Fruit fly (Drosophila melanogaster) whole organism, embryonic: ENCODE results near the gene mahe.

ENCODE experiments used
- Atf6 ChIP-seq: fragments of 200-800 bp; sonication (Bioruptor generic); IDR thresholded peaks from 2 replicates; pipeline ENCODE4 v1.3.6; 2022; ENCODE audit warnings: missing biosample characterization, missing genetic modification characterization
- CG10462 ChIP-seq: fragments of 200-800 bp; sonication (Bioruptor generic); optimal IDR thresholded peaks from 2 replicates; lab custom pipeline; 2016; ENCODE audit warnings: missing biosample characterization, missing genetic modification characterization
- CG13123 ChIP-seq: fragments of 200-800 bp; sonication (Bioruptor generic); optimal IDR thresholded peaks from 2 replicates; lab custom pipeline; 2016; ENCODE audit warnings: missing biosample characterization, missing genetic modification characterization
- CG15011 ChIP-seq: fragments of 200-800 bp; sonication (Bioruptor generic); optimal IDR thresholded peaks from 3 replicates; lab custom pipeline; 2018; ENCODE audit warnings: missing biosample characterization, mild to moderate bottlenecking, missing genetic modification characterization
- CG15269 ChIP-seq: fragments of 200-800 bp; sonication (Bioruptor generic); optimal IDR thresholded peaks from 2 replicates; lab custom pipeline; 2018; ENCODE audit warnings: missing biosample characterization, mild to moderate bottlenecking, missing genetic modification characterization, moderate library complexity
- CG15479 ChIP-seq: fragments of 200-800 bp; sonication (Bioruptor generic); optimal IDR thresholded peaks from 3 replicates; lab custom pipeline; 2019; ENCODE audit warnings: missing biosample characterization, mild to moderate bottlenecking, missing genetic modification characterization, moderate library complexity
- CG17802 ChIP-seq: fragments of 200-800 bp; sonication (Bioruptor generic); optimal IDR thresholded peaks from 2 replicates; lab custom pipeline; 2018; ENCODE audit warnings: missing biosample characterization, mild to moderate bottlenecking, missing genetic modification characterization, moderate library complexity
- CG3281 ChIP-seq: fragments of 200-800 bp; sonication (Bioruptor generic); optimal IDR thresholded peaks from 3 replicates; lab custom pipeline; 2017; ENCODE audit warnings: missing biosample characterization, mild to moderate bottlenecking, missing genetic modification characterization
- CG34376 ChIP-seq: fragments of 200-800 bp; sonication (Bioruptor generic); optimal IDR thresholded peaks from 2 replicates; lab custom pipeline; 2018; ENCODE audit warnings: missing biosample characterization, mild to moderate bottlenecking, missing genetic modification characterization
- CG4360 ChIP-seq: fragments of 200-800 bp; sonication (Bioruptor generic); IDR thresholded peaks from 2 replicates; pipeline ENCODE4 v1.3.6; 2022; ENCODE audit warnings: missing biosample characterization, missing genetic modification characterization
- CG43689 ChIP-seq: fragments of 200-800 bp; sonication (Bioruptor generic); IDR thresholded peaks from 2 replicates; pipeline ENCODE4 v1.3.6; 2022; ENCODE audit warnings: missing biosample characterization, missing genetic modification characterization
- CG8281 ChIP-seq: fragments of 200-800 bp; sonication (Bioruptor generic); optimal IDR thresholded peaks from 2 replicates; lab custom pipeline; 2018; ENCODE audit warnings: missing biosample characterization, mild to moderate bottlenecking, missing genetic modification characterization, moderate library complexity
- CG8765 ChIP-seq: fragments of 200-800 bp; sonication (Bioruptor generic); IDR thresholded peaks from 2 replicates; pipeline ENCODE4 v1.3.6; 2022; ENCODE audit warnings: missing biosample characterization, missing genetic modification characterization
- Chrac-16 ChIP-seq: fragments of 200-800 bp; sonication (Bioruptor generic); optimal IDR thresholded peaks from 3 replicates; lab custom pipeline; 2016; ENCODE audit warnings: missing biosample characterization, missing genetic modification characterization
- Drgx ChIP-seq: fragments of 200-800 bp; sonication (Bioruptor generic); IDR thresholded peaks from 2 replicates; pipeline ENCODE4 v1.3.6; 2022; ENCODE audit warnings: missing biosample characterization, missing genetic modification characterization
- Ets65A ChIP-seq: fragments of 200-800 bp; sonication (Bioruptor generic); peaks from one replicate; lab custom pipeline; 2016; ENCODE audit warnings: missing biosample characterization, missing genetic modification characterization
- GATAe ChIP-seq: fragments of 200-800 bp; sonication (Bioruptor generic); conservative IDR thresholded peaks from 2 replicates; pipeline ENCODE4 v1.3.6; 2022; ENCODE audit warnings: missing biosample characterization, missing genetic modification characterization
- Hr78 ChIP-seq, 2 experiments: fragments of 200-800 bp in 1 of 2; fragments of >200 bp in 1 of 2; sonication (Bioruptor generic) in 1 of 2; optimal IDR thresholded peaks; 2 replicates each; lab custom pipeline; 2017 to 2019; ENCODE audit warnings: missing biosample characterization in 2 of 2, missing genetic modification characterization in 2 of 2, mild to moderate bottlenecking in 1 of 2, moderate library complexity in 1 of 2
- NFAT ChIP-seq: fragments of 200-800 bp; sonication (Bioruptor generic); IDR thresholded peaks from 2 replicates; pipeline ENCODE4 v1.3.6; 2022; ENCODE audit warnings: missing biosample characterization, missing genetic modification characterization
- Oli ChIP-seq: fragments of 200-800 bp; sonication (Bioruptor generic); optimal IDR thresholded peaks from 2 replicates; lab custom pipeline; 2018; ENCODE audit warnings: missing biosample characterization, mild to moderate bottlenecking, missing genetic modification characterization, moderate library complexity
- Pdp1 ChIP-seq, 2 experiments: fragments of 200-800 bp; sonication (Bioruptor generic); optimal IDR thresholded peaks; 3 replicates each; lab custom pipeline; 2016; ENCODE audit warnings: missing biosample characterization in 2 of 2, missing genetic modification characterization in 2 of 2, mild to moderate bottlenecking in 1 of 2, moderate library complexity in 1 of 2
- Ptx1 ChIP-seq: fragments of 200-800 bp; sonication (Bioruptor generic); IDR thresholded peaks from 2 replicates; pipeline ENCODE4 v1.3.6; 2022; ENCODE audit warnings: missing biosample characterization, missing genetic modification characterization
- Rfx ChIP-seq: fragments of 200-800 bp; sonication (Bioruptor generic); IDR thresholded peaks from 2 replicates; pipeline ENCODE4 v1.3.6; 2022; ENCODE audit warnings: missing biosample characterization, missing genetic modification characterization
- aop ChIP-seq: fragments of 200-800 bp; sonication (Bioruptor generic); IDR thresholded peaks from 2 replicates; pipeline ENCODE4 v1.3.6; 2022; ENCODE audit warnings: missing biosample characterization, missing genetic modification characterization
- ash1 ChIP-seq: fragments of 200-800 bp; sonication (Bioruptor generic); optimal IDR thresholded peaks from 2 replicates; lab custom pipeline; 2018; ENCODE audit warnings: missing biosample characterization, mild to moderate bottlenecking, missing genetic modification characterization
- cg ChIP-seq: fragments of 200-800 bp; sonication (Bioruptor generic); optimal IDR thresholded peaks from 3 replicates; lab custom pipeline; 2019; ENCODE audit warnings: missing biosample characterization, mild to moderate bottlenecking, missing genetic modification characterization, moderate library complexity
- corto ChIP-seq: fragments of 200-800 bp; sonication (Bioruptor generic); optimal IDR thresholded peaks from 2 replicates; lab custom pipeline; 2016; ENCODE audit warnings: missing biosample characterization, mild to moderate bottlenecking, missing genetic modification characterization, moderate library complexity
- crp ChIP-seq, 2 experiments: fragments of 200-800 bp; sonication (Bioruptor generic); optimal IDR thresholded peaks; 2 replicates in 1 of 2; 3 replicates in 1 of 2; lab custom pipeline; 2017; ENCODE audit warnings: missing biosample characterization in 2 of 2, missing genetic modification characterization in 2 of 2, mild to moderate bottlenecking in 1 of 2, moderate library complexity in 1 of 2
- cwo ChIP-seq: fragments of 200-800 bp; sonication (Bioruptor generic); optimal IDR thresholded peaks from 3 replicates; lab custom pipeline; 2017; ENCODE audit warnings: missing biosample characterization, missing genetic modification characterization, mild to moderate bottlenecking, moderate library complexity, missing genetic modification reagents
- exex ChIP-seq: fragments of 200-800 bp; sonication (Bioruptor generic); optimal IDR thresholded peaks from 4 replicates; lab custom pipeline; 2018; ENCODE audit warnings: missing biosample characterization, mild to moderate bottlenecking, missing genetic modification characterization, moderate library complexity
- ftz-f1 ChIP-seq: fragments of 200-800 bp; sonication (Bioruptor generic); optimal IDR thresholded peaks from 2 replicates; lab custom pipeline; 2016; ENCODE audit warnings: missing biosample characterization, missing genetic modification characterization
- grn ChIP-seq: fragments of 200-800 bp; sonication (Bioruptor generic); optimal IDR thresholded peaks from 3 replicates; lab custom pipeline; 2017; ENCODE audit warnings: missing biosample characterization, missing genetic modification characterization
- hb ChIP-seq: fragments of 200-800 bp; sonication (Bioruptor generic); IDR thresholded peaks from 3 replicates; pipeline ENCODE4 v1.3.6; 2022; ENCODE audit warnings: missing biosample characterization, missing genetic modification characterization; ENCODE audit not compliant: partially characterized antibody
- insv ChIP-seq, 2 experiments: fragments of 200-800 bp; sonication (Bioruptor generic); optimal IDR thresholded peaks; 3 replicates each; lab custom pipeline; 2016 to 2018; ENCODE audit warnings: missing biosample characterization in 2 of 2, missing genetic modification characterization in 2 of 2
- lab ChIP-seq: fragments of 200-800 bp; sonication (Bioruptor generic); optimal IDR thresholded peaks from 3 replicates; lab custom pipeline; 2017; ENCODE audit warnings: missing biosample characterization, missing genetic modification characterization, mild to moderate bottlenecking, moderate library complexity, missing genetic modification reagents
- mirr ChIP-seq: fragments of 200-800 bp; sonication (Bioruptor generic); optimal IDR thresholded peaks from 3 replicates; lab custom pipeline; 2018; ENCODE audit warnings: missing biosample characterization, mild to moderate bottlenecking, missing genetic modification characterization
- oc ChIP-seq: fragments of 200-800 bp; sonication (Bioruptor generic); optimal IDR thresholded peaks from 2 replicates; lab custom pipeline; 2018; ENCODE audit warnings: missing biosample characterization, mild to moderate bottlenecking, missing genetic modification characterization, moderate library complexity
- pfk ChIP-seq: fragments of 200-800 bp; sonication (Bioruptor generic); optimal IDR thresholded peaks from 2 replicates; lab custom pipeline; 2018; ENCODE audit warnings: missing biosample characterization, mild to moderate bottlenecking, missing genetic modification characterization, moderate library complexity
- rib ChIP-seq: fragments of 200-800 bp; sonication (Bioruptor generic); IDR thresholded peaks from 2 replicates; pipeline ENCODE4 v1.3.6; 2022; ENCODE audit warnings: missing biosample characterization, missing genetic modification characterization
- sens ChIP-seq: fragments of 200-800 bp; sonication (Bioruptor generic); peaks from one replicate; lab custom pipeline; 2016; ENCODE audit warnings: missing biosample characterization, missing genetic modification characterization
- seq ChIP-seq: fragments of 200-800 bp; sonication (Bioruptor generic); IDR thresholded peaks from 2 replicates; pipeline ENCODE4 v1.3.6; 2022; ENCODE audit warnings: missing biosample characterization, missing genetic modification characterization
- slbo ChIP-seq: fragments of 200-800 bp; sonication (Bioruptor generic); IDR thresholded peaks from 2 replicates; pipeline ENCODE4 v1.3.6; 2022; ENCODE audit warnings: missing biosample characterization, missing genetic modification characterization
- sug ChIP-seq: fragments of 200-800 bp; optimal IDR thresholded peaks from 2 replicates; lab custom pipeline; 2019; ENCODE audit warnings: missing biosample characterization, mild to moderate bottlenecking, missing genetic modification characterization, moderate library complexity
- unc-4 ChIP-seq: fragments of 200-800 bp; sonication (Bioruptor generic); IDR thresholded peaks from 2 replicates; pipeline ENCODE4 v1.3.6; 2022; ENCODE audit warnings: missing biosample characterization, missing genetic modification characterization; ENCODE audit not compliant: partially characterized antibody
- vvl ChIP-seq: fragments of 200-800 bp; sonication (Bioruptor generic); IDR thresholded peaks from 2 replicates; pipeline ENCODE4 v1.3.6; 2022; ENCODE audit warnings: missing biosample characterization, missing genetic modification characterization

mahe gene

DNA sequence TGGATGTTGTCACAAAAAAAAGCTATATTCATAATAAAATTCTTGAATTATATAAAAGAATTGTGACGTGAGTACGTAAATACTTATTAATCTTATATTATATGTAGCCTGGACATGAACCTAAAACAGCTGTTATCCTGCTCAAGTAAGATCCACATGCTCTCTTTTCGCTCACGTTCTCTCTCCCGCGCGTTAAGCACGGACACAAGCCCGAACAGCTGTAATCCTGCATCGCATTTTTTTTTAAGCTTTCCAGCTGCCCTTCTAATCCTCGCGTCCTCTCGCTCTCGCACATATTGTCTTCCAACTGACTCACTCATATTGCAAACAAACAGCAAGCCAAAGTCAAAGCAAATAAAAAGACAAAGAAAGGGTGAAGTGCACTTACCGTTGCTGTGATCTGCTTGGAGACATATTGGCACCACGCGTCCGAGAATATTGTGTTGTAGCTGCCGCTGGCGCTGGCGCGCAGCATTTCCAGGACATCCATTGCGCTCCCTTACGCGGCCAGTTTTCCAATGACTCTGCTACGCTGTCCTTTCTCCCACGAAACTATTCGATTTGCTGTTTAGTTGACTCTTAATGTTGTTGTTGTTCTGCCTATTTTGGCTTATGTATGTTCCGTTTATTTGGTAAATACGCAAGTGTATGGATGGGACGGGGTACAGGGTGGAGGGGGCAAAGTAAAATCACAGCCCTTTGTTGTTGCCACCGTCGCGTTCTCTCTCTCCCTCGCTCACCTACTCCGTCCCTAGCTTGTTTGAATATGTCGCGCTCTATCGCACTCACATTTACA lies 36.1 kb upstream of the mahe start (continued):
- TF ChIP-seq CG15011 (GFP tag; lab: Kevin White, UChicago) (no peak), Chrac-16 (GFP tag; lab: Kevin White, UChicago) (no peak), NFAT (peak; percentile 52), Oli (tag; lab: Kevin White, UChicago) (no peak), hb (no peak), seq (GFP tag; lab: Robert Waterston, UW) (peak; percentile 31; the same call in 1 of the 2 replicates), unc-4 (GFP tag; lab: Robert Waterston, UW) (no peak), crp (GFP tag; optimal IDR thresholded peaks at IDR 0.05; lab: Kevin White, UChicago) (peak; percentile 36 to 82), Rfx (GFP tag; lab: Robert Waterston, UW) (peak; percentile 22; the same call in 1 of the 2 replicates)

dm6 chrX:7965761-7966555 lies 34.8 kb upstream of the mahe start:
- TF ChIP-seq GATAe (peak; percentile 73; the same call in 1 of the 2 replicates), sens (GFP tag; lab: Kevin White, UChicago) (peak; percentile 40), mirr (peak; percentile 76), insv (GFP tag; optimal IDR thresholded peaks at IDR 0.05; lab: Kevin White, UChicago) (peak; percentile 78 to 95), CG8281 (tag; lab: Kevin White, UChicago) (peak; percentile 30), cwo (peak; percentile 99), Atf6 (GFP tag; lab: Robert Waterston, UW) (0 out of 2 replicates have a peak, but pooled peaks have one; percentile 48), CG10462 (no peak), CG15269 (tag; lab: Kevin White, UChicago) (no peak), CG43689 (GFP tag; lab: Robert Waterston, UW) (no peak), exex (tag; lab: Kevin White, UChicago) (peak; percentile 90), Ets65A (peak; percentile 37), CG4360 (peak; percentile 10; the same call in 1 of the 2 replicates), CG17802 (tag; lab: Kevin White, UChicago) (no peak), grn (GFP tag; lab: Kevin White, UChicago) (peak; percentile 86), CG13123 (GFP tag; lab: Kevin White, UChicago) (no peak), CG15479 (peak; percentile 52), cg (GFP tag; lab: Kevin White, UChicago) (peak; percentile 24), rib (GFP tag; lab: Robert Waterston, UW) (peak; percentile 25; the same call in 1 of the 2 replicates), ftz-f1 (peak; percentile 18), lab (peak; percentile 51), Hr78 (GFP tag; optimal IDR thresholded peaks at IDR 0.05; lab: Kevin White, UChicago) (peak in 1 of 2 experiments; percentile 58), sug (tag; lab: Kevin White, UChicago) (peak; percentile 98), pfk (GFP tag; lab: Kevin White, UChicago) (peak; percentile 3), Pdp1 (GFP tag; optimal IDR thresholded peaks at IDR 0.05; lab: Kevin White, UChicago) (peak in 1 of 2 experiments; percentile 21), Ptx1 (no peak), CG3281 (GFP tag; lab: Kevin White, UChicago) (no peak), oc (no peak), CG8765 (GFP tag; lab: Robert Waterston, UW) (no peak), ash1 (GFP tag; lab: Kevin White, UChicago) (no peak), Drgx (peak; percentile 62), corto (no peak), CG34376 (GFP tag; lab: Kevin White, UChicago) (peak; percentile 79), aop (no peak), slbo (GFP tag; lab: Robert Waterston, UW) (0 out of 2 replicates have a peak, but pooled peaks have one; percentile 24), vvl (no peak)
